Fruit fly (Drosophila melanogaster): ENCODE measurements around the gene Mtr4.
A peak's percentile ranks its signal among the peaks of the same experiment; 100 is the strongest.

Mtr4 gene

DNA sequence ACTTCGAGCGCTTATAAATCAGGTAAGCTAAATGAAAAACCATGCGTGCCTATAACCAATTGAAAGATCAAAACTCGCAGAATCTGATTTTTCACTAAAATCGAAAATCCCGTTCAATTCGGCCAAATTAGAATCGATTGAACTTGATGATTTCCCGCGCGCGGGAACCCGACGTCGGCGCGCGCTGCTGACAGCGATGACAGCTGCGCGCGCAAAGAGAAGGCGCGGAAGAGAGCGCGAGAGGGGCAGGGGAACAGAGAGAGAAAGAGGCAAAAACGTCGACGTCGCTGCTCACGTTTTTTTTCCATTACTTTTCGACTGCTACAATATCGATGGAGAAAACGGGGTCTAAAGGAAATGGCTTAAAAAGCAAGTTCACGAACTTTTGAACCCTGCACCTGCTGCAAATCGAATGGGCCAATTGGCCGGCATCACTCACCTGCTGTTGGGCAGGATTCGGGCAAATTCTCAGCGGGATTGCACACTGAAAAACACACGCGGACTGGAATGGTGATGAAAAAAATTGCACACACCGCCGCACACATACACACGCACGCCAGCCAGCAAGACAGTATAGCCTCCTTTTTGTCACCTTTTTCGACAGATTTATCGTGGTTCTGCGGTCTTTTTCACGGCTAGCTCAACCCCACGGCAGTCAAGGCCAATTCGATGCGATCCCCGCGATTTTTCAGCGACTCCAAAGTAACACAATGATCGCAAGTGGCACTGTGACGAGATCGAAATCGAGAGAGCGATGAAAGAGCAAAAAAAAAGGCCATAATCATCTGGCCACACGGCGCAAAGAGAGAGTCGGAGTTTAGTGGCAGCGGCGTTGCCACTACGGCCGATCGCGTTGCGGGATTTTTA, 4.4 kb upstream of the Mtr4 start, which contains the start of gene CycE (continued):
- TF ChIP-seq nerfin-2 (GFP tag; IDR thresholded peaks at IDR 0.05; ENCODE audit: partially characterized antibody), result no peak
- TF ChIP-seq stwl (tag; optimal IDR thresholded peaks at IDR 0.05), result peak; percentile 4
- no peak for TF ChIP-seq gsb-n (tag; optimal IDR thresholded peaks at IDR 0.05)
- no peak for TF ChIP-seq Atf6 (GFP tag; IDR thresholded peaks at IDR 0.05)
- TF ChIP-seq Poxn (GFP tag; IDR thresholded peaks at IDR 0.05), result no peak
- TF ChIP-seq usp (GFP tag; optimal IDR thresholded peaks at IDR 0.05), result no peak
- TF ChIP-seq Jarid2 (GFP tag; optimal IDR thresholded peaks at IDR 0.05), result no peak
- no peak for TF ChIP-seq otp (GFP tag; IDR thresholded peaks at IDR 0.05)
- no peak for TF ChIP-seq CG9932 (GFP tag; IDR thresholded peaks at IDR 0.05)
- TF ChIP-seq tll (GFP tag; optimal IDR thresholded peaks at IDR 0.05), result no peak
- peak; percentile 44 for TF ChIP-seq CG2116 (GFP tag; optimal IDR thresholded peaks at IDR 0.05)
- TF ChIP-seq CG7745 (tag; optimal IDR thresholded peaks at IDR 0.05), result no peak
- TF ChIP-seq CG7963 (GFP tag; IDR thresholded peaks at IDR 0.05; ENCODE audit: partially characterized antibody), result no peak
- no peak for TF ChIP-seq hbn (GFP tag; IDR thresholded peaks at IDR 0.05; ENCODE audit: partially characterized antibody)
- no peak for TF ChIP-seq CG11560 (tag; IDR thresholded peaks at IDR 0.05)
- no peak for TF ChIP-seq CG10462 (GFP tag; optimal IDR thresholded peaks at IDR 0.05)
- no peak for TF ChIP-seq lbe (GFP tag; optimal IDR thresholded peaks at IDR 0.05)
- TF ChIP-seq HmgZ (tag; optimal IDR thresholded peaks at IDR 0.05), result peak; percentile 2
- no peak for TF ChIP-seq cas (GFP tag; IDR thresholded peaks at IDR 0.05)
- no peak for TF ChIP-seq chinmo (GFP tag; IDR thresholded peaks at IDR 0.05; ENCODE audit: partially characterized antibody)
- TF ChIP-seq nmo (GFP tag; optimal IDR thresholded peaks at IDR 0.05), result no peak
- no peak for TF ChIP-seq ap (GFP tag; IDR thresholded peaks at IDR 0.05)
- TF ChIP-seq Stat92E (GFP tag; optimal IDR thresholded peaks at IDR 0.05), result no peak
- no peak for TF ChIP-seq sim (GFP tag; IDR thresholded peaks at IDR 0.05)
- TF ChIP-seq jumu (GFP tag; optimal IDR thresholded peaks at IDR 0.05), result no peak
- no peak for TF ChIP-seq Hmr (GFP tag; optimal IDR thresholded peaks at IDR 0.05)
- no peak for TF ChIP-seq D19A (tag; optimal IDR thresholded peaks at IDR 0.05)
- TF ChIP-seq HmgD (GFP tag; optimal IDR thresholded peaks at IDR 0.05), result peak; percentile 28
- TF ChIP-seq trh (GFP tag; optimal IDR thresholded peaks at IDR 0.05), result no peak
- no peak for TF ChIP-seq az2 (GFP tag; optimal IDR thresholded peaks at IDR 0.05)
- TF ChIP-seq CG13287 (GFP tag; IDR thresholded peaks at IDR 0.05; ENCODE audit: partially characterized antibody), result peak; percentile 43
- peak; percentile 22 for TF ChIP-seq CG1832 (GFP tag; optimal IDR thresholded peaks at IDR 0.05)
- no peak for TF ChIP-seq CG11398 (GFP tag; optimal IDR thresholded peaks at IDR 0.05)
- TF ChIP-seq CG34376 (GFP tag; optimal IDR thresholded peaks at IDR 0.05), result no peak
- TF ChIP-seq Ptx1 (GFP tag; IDR thresholded peaks at IDR 0.05), result no peak
- TF ChIP-seq chm (GFP tag; IDR thresholded peaks at IDR 0.05), result 0 out of 2 replicates have a peak, but pooled peaks have one; percentile 41
- no peak for TF ChIP-seq Fer2 (tag; optimal IDR thresholded peaks at IDR 0.05)
- no peak for TF ChIP-seq shn (GFP tag; optimal IDR thresholded peaks at IDR 0.05)
- TF ChIP-seq CG33213 (GFP tag; optimal IDR thresholded peaks at IDR 0.05), result no peak
- TF ChIP-seq CG12219 (GFP tag; optimal IDR thresholded peaks at IDR 0.05), result no peak
- no peak for TF ChIP-seq Oli (tag; optimal IDR thresholded peaks at IDR 0.05)
- TF ChIP-seq CG30431 (GFP tag; optimal IDR thresholded peaks at IDR 0.05), result no peak
- TF ChIP-seq CG14965 (GFP tag; optimal IDR thresholded peaks at IDR 0.05; ENCODE audit: borderline replicate concordance), result no peak
- TF ChIP-seq Nf-YB (GFP tag; optimal IDR thresholded peaks at IDR 0.05), result no peak
- TF ChIP-seq CG42726 (GFP tag; IDR thresholded peaks at IDR 0.05; ENCODE audit: partially characterized antibody), result no peak
- TF ChIP-seq tup (GFP tag; optimal IDR thresholded peaks at IDR 0.05), result no peak
- TF ChIP-seq Sry-β (GFP tag; optimal IDR thresholded peaks at IDR 0.05), result no peak
- TF ChIP-seq her (GFP tag; optimal IDR thresholded peaks at IDR 0.05), result no peak
